Worm (Caenorhabditis elegans) whole organism, young adult: ENCODE results near the gene nhr-246.

Experiments
- lag-1 ChIP-seq: fragments of 200-800 bp; sonication (Bioruptor generic); IDR thresholded peaks from 2 replicates; pipeline ENCODE4 v1.3.6; 2022; ENCODE audit warnings: missing genetic modification reagents, missing genetic modification characterization, missing compliant biosample characterization
- nhr-80 ChIP-seq: sonication (generic microtip); optimal IDR thresholded peaks from 2 replicates; lab custom pipeline; 2016; ENCODE audit warnings: missing genetic modification characterization, missing compliant biosample characterization

ce11 chrV:15327745-15328447 is 11.6 kb downstream of the nhr-246 start, which contains the start of gene ZK1037.6:
- TF ChIP-seq nhr-80 (tag; lab: Kevin White, UChicago): no peak
- TF ChIP-seq lag-1 (GFP tag; lab: Robert Waterston, UW): no peak
